Worm (Caenorhabditis elegans) whole organism, L3 larva: Measurements from ENCODE around the gene unc-2.

Source experiments
- R02D3.7 ChIP-seq: fragments of 150-350 bp; optimal IDR thresholded peaks from 2 replicates; lab custom pipeline; 2014; ENCODE audit warnings: missing biosample characterization, missing genetic modification characterization
- ZK546.5 ChIP-seq: sonication (generic microtip); optimal IDR thresholded peaks from 2 replicates; lab custom pipeline; 2017; ENCODE audit warnings: missing biosample characterization, missing genetic modification characterization
- ama-1 ChIP-seq: fragments of 150-350 bp; optimal IDR thresholded peaks from 2 replicates; lab custom pipeline; 2018
- ceh-16 ChIP-seq: sonication (generic microtip); optimal IDR thresholded peaks from 2 replicates; lab custom pipeline; 2017; ENCODE audit warnings: missing biosample characterization, missing genetic modification characterization
- daf-12 ChIP-seq: fragments of 150-350 bp; optimal IDR thresholded peaks from 2 replicates; lab custom pipeline; 2014; ENCODE audit warnings: missing biosample characterization, missing genetic modification reagents, missing genetic modification characterization
- egl-27 ChIP-seq: sonication (generic microtip); optimal IDR thresholded peaks from 4 replicates; lab custom pipeline; 2017; ENCODE audit warnings: missing biosample characterization, missing genetic modification reagents, missing genetic modification characterization
- egl-5 ChIP-seq: fragments of 150-350 bp; optimal IDR thresholded peaks from 2 replicates; lab custom pipeline; 2017; ENCODE audit warnings: missing biosample characterization, missing genetic modification reagents, missing genetic modification characterization, inconsistent platforms
- fkh-10 ChIP-seq: sonication (generic microtip); optimal IDR thresholded peaks from 2 replicates; lab custom pipeline; 2017; ENCODE audit warnings: missing biosample characterization, missing genetic modification reagents, missing genetic modification characterization
- fos-1 ChIP-seq: fragments of 150-350 bp; optimal IDR thresholded peaks from 2 replicates; lab custom pipeline; 2014; ENCODE audit warnings: missing biosample characterization, missing genetic modification characterization
- hmg-11 ChIP-seq: sonication (generic microtip); optimal IDR thresholded peaks from 2 replicates; lab custom pipeline; 2016; ENCODE audit warnings: missing genetic modification characterization, missing compliant biosample characterization
- jun-1 ChIP-seq: fragments of 150-350 bp; optimal IDR thresholded peaks from 2 replicates; lab custom pipeline; 2014; ENCODE audit warnings: missing biosample characterization, missing genetic modification reagents, missing genetic modification characterization
- lin-15B ChIP-seq: fragments of 150-350 bp; optimal IDR thresholded peaks from 2 replicates; lab custom pipeline; 2014; ENCODE audit warnings: missing biosample characterization, missing genetic modification characterization
- lin-39 ChIP-seq: fragments of 150-350 bp; optimal IDR thresholded peaks from 2 replicates; lab custom pipeline; 2018; ENCODE audit warnings: missing biosample characterization, missing genetic modification reagents, missing genetic modification characterization
- mdl-1 ChIP-seq: fragments of 150-350 bp; optimal IDR thresholded peaks from 2 replicates; lab custom pipeline; 2014; ENCODE audit warnings: missing biosample characterization, missing genetic modification characterization
- mml-1 ChIP-seq: fragments of 150-350 bp; sonication (generic microtip); optimal IDR thresholded peaks from 3 replicates; lab custom pipeline; 2014; ENCODE audit warnings: missing biosample characterization, missing genetic modification characterization
- nfya-1 ChIP-seq: sonication (generic microtip); optimal IDR thresholded peaks from 2 replicates; lab custom pipeline; 2017; ENCODE audit warnings: missing genetic modification characterization, mild to moderate bottlenecking, missing compliant biosample characterization, antibody characterized with exemption, moderate library complexity; ENCODE audit not compliant: insufficient read depth
- nhr-12 ChIP-seq: fragments of 150-350 bp; optimal IDR thresholded peaks from 2 replicates; lab custom pipeline; 2014; ENCODE audit warnings: missing biosample characterization, missing genetic modification characterization
- nhr-23 ChIP-seq: fragments of 150-350 bp; optimal IDR thresholded peaks from 2 replicates; lab custom pipeline; 2014; ENCODE audit warnings: missing biosample characterization, missing genetic modification reagents, missing genetic modification characterization
- nhr-25 ChIP-seq: sonication (generic microtip); optimal IDR thresholded peaks from 2 replicates; lab custom pipeline; 2017; ENCODE audit warnings: missing biosample characterization, missing genetic modification characterization
- nhr-77 ChIP-seq: fragments of 150-350 bp; optimal IDR thresholded peaks from 2 replicates; lab custom pipeline; 2014; ENCODE audit warnings: missing biosample characterization, missing genetic modification characterization
- pha-4 ChIP-seq: fragments of 150-350 bp; optimal IDR thresholded peaks from 2 replicates; lab custom pipeline; 2014; ENCODE audit warnings: missing biosample characterization, missing genetic modification reagents, missing genetic modification characterization
- pqm-1 ChIP-seq: fragments of 150-350 bp; optimal IDR thresholded peaks from 2 replicates; lab custom pipeline; 2017; ENCODE audit warnings: missing biosample characterization, missing genetic modification characterization, inconsistent platforms
- skn-1 ChIP-seq: fragments of 150-350 bp; optimal IDR thresholded peaks from 2 replicates; lab custom pipeline; 2014; ENCODE audit warnings: missing biosample characterization, missing genetic modification characterization
- snpc-4 ChIP-seq: fragments of 150-350 bp; optimal IDR thresholded peaks from 2 replicates; lab custom pipeline; 2014; ENCODE audit warnings: missing biosample characterization, missing genetic modification characterization
- unc-39 ChIP-seq: sonication (generic microtip); optimal IDR thresholded peaks from 4 replicates; lab custom pipeline; 2017; ENCODE audit warnings: missing biosample characterization, missing genetic modification characterization
- zag-1 ChIP-seq: fragments of 150-350 bp; optimal IDR thresholded peaks from 2 replicates; lab custom pipeline; 2014; ENCODE audit warnings: missing biosample characterization, missing genetic modification characterization
- ztf-4 ChIP-seq: fragments of 150-350 bp; optimal IDR thresholded peaks from 2 replicates; lab custom pipeline; 2014; ENCODE audit warnings: missing biosample characterization, missing genetic modification characterization

The unc-2 gene

ce11 chrX:2807390-2807789 lies 44.1 kb upstream of the unc-2 start, which contains the start of gene C14A11.5:
TSS of gene C14A11.5 (minus strand) at chrX:2807528.
- TF ChIP-seq lin-15B (tag; lab: Kevin White, UChicago) (no peak), lin-39 (tag; lab: Kevin White, UChicago) (peak; percentile 57), mdl-1 (tag; lab: Kevin White, UChicago) (no peak), fkh-10 (GFP tag; lab: Kevin White, UChicago) (peak; percentile 72), zag-1 (no peak), nfya-1 (tag; lab: Kevin White, UChicago) (peak; percentile 38), nhr-25 (tag; lab: Kevin White, UChicago) (no peak)

- peak; percentile 12 for TF ChIP-seq lin-39 (tag; lab: Kevin White, UChicago)
- peak; percentile 20 for TF ChIP-seq nfya-1 (tag; lab: Kevin White, UChicago)
- TF ChIP-seq hmg-11 (tag; lab: Kevin White, UChicago), result peak; percentile 23
- TF ChIP-seq pha-4 (tag; lab: Kevin White, UChicago), result peak; percentile 22
- no peak for TF ChIP-seq nhr-25 (tag; lab: Kevin White, UChicago)
Measured at ce11 chrX:2802562-2803165, 39.3 kb upstream of the unc-2 start, which contains the start of gene C14A11.2. TSS of gene C14A11.2 (plus strand) at chrX:2803112.

ce11 chrX:2795054-2795453 lies 31.7 kb upstream of the unc-2 start:
- no peak for TF ChIP-seq pha-4 (tag; lab: Kevin White, UChicago)
- TF ChIP-seq egl-5 (tag; lab: Kevin White, UChicago), result peak; percentile 63
- peak; percentile 40 for TF ChIP-seq nhr-25 (tag; lab: Kevin White, UChicago)

ce11 chrX:2794324-2794723 lies 31.0 kb upstream of the unc-2 start:
- TF ChIP-seq pha-4 (tag; lab: Kevin White, UChicago) (peak; percentile 5), daf-12 (tag; lab: Kevin White, UChicago) (no peak)

ce11 chrX:2793527-2793926 lies 30.2 kb upstream of the unc-2 start:
- TF ChIP-seq nhr-25 (tag; lab: Kevin White, UChicago) (peak; percentile 22), jun-1 (no peak)
- TF ChIP-seq, all 47 proteins: peak for 1

- TF ChIP-seq fkh-10 (GFP tag; lab: Kevin White, UChicago) (no peak), ceh-16 (tag; lab: Kevin White, UChicago) (no peak), egl-27 (no peak), nhr-12 (tag; lab: Kevin White, UChicago) (no peak), daf-12 (tag; lab: Kevin White, UChicago) (no peak), egl-5 (tag; lab: Kevin White, UChicago) (no peak), nhr-25 (tag; lab: Kevin White, UChicago) (no peak), skn-1 (tag; lab: Kevin White, UChicago) (no peak), unc-39 (tag; lab: Kevin White, UChicago) (no peak)
Measured at ce11 chrX:2777973-2778372, 14.6 kb upstream of the unc-2 start.

ce11 chrX:2776955-2777354 lies 13.6 kb upstream of the unc-2 start:
- TF ChIP-seq mml-1 (tag; lab: Kevin White, UChicago) (no peak), ceh-16 (tag; lab: Kevin White, UChicago) (no peak), egl-5 (tag; lab: Kevin White, UChicago) (no peak), jun-1 (no peak), daf-12 (tag; lab: Kevin White, UChicago) (no peak), ztf-4 (tag; lab: Kevin White, UChicago) (no peak), ama-1 (no peak), snpc-4 (tag; lab: Kevin White, UChicago) (no peak), nhr-25 (tag; lab: Kevin White, UChicago) (no peak), zag-1 (no peak), pqm-1 (tag; lab: Kevin White, UChicago) (no peak), R02D3.7 (tag; lab: Kevin White, UChicago) (no peak)

ce11 chrX:2771742-2772141 lies 8.4 kb upstream of the unc-2 start, which contains the start of gene cgef-1:
TSS of gene cgef-1 (plus strand) at chrX:2772042.
- no peak for TF ChIP-seq nhr-25 (tag; lab: Kevin White, UChicago)
- TF ChIP-seq lin-39 (tag; lab: Kevin White, UChicago), result peak; percentile 5
- no peak for TF ChIP-seq egl-27
- TF ChIP-seq ZK546.5 (tag; lab: Kevin White, UChicago), result no peak
- TF ChIP-seq fos-1 (tag; lab: Kevin White, UChicago), result no peak
- no peak for TF ChIP-seq nhr-23 (tag; lab: Kevin White, UChicago)
- no peak for TF ChIP-seq nhr-77 (tag; lab: Kevin White, UChicago)
